Fruit fly (Drosophila melanogaster) whole organism, embryonic: ENCODE data around the gene CG18063.
A peak's percentile ranks its signal among the peaks of the same experiment; 100 is the strongest.

Experiments
- BtbVII ChIP-seq: fragments of 200-800 bp; sonication (Bioruptor generic); optimal IDR thresholded peaks from 3 replicates; lab custom pipeline; 2017; ENCODE audit warnings: missing biosample characterization, mild to moderate bottlenecking, missing genetic modification characterization
- Bteb2 ChIP-seq: fragments of 200-800 bp; sonication (Bioruptor generic); optimal IDR thresholded peaks from 2 replicates; lab custom pipeline; 2016; ENCODE audit warnings: missing biosample characterization, missing genetic modification characterization
- CG10959 ChIP-seq: fragments of 200-800 bp; sonication (Bioruptor generic); IDR thresholded peaks from 2 replicates; pipeline ENCODE4 v1.3.6; 2022; ENCODE audit warnings: missing biosample characterization, missing genetic modification characterization
- CG11247 ChIP-seq: fragments of 200-800 bp; sonication (Bioruptor generic); IDR thresholded peaks from 2 replicates; pipeline ENCODE4 v1.3.6; 2022; ENCODE audit warnings: missing biosample characterization, missing genetic modification characterization
- CG11398 ChIP-seq: fragments of 200-800 bp; sonication (Bioruptor generic); optimal IDR thresholded peaks from 2 replicates; lab custom pipeline; 2016; ENCODE audit warnings: missing biosample characterization, missing genetic modification characterization
- CG11456 ChIP-seq: fragments of 200-800 bp; sonication (Bioruptor generic); IDR thresholded peaks from 3 replicates; pipeline ENCODE4 v1.3.6; 2022; ENCODE audit warnings: missing biosample characterization, missing genetic modification characterization
- CG13624 ChIP-seq: fragments of 200-800 bp; sonication (Bioruptor generic); optimal IDR thresholded peaks from 2 replicates; lab custom pipeline; 2016; ENCODE audit warnings: missing biosample characterization, missing genetic modification characterization
- CG15601 ChIP-seq: fragments of 200-800 bp; sonication (Bioruptor generic); optimal IDR thresholded peaks from 3 replicates; lab custom pipeline; 2019; ENCODE audit warnings: missing biosample characterization, mild to moderate bottlenecking, missing genetic modification characterization, moderate library complexity
- CG16813 ChIP-seq: fragments of 200-800 bp; sonication (Bioruptor generic); IDR thresholded peaks from 3 replicates; pipeline ENCODE4 v1.3.6; 2022; ENCODE audit warnings: missing biosample characterization, missing genetic modification characterization; ENCODE audit not compliant: partially characterized antibody
- CG16815 ChIP-seq: fragments of 200-800 bp; sonication (Bioruptor generic); optimal IDR thresholded peaks from 3 replicates; lab custom pipeline; 2017; ENCODE audit warnings: missing biosample characterization, mild to moderate bottlenecking, missing genetic modification characterization
- CG17912 ChIP-seq: fragments of 200-800 bp; sonication (Bioruptor generic); optimal IDR thresholded peaks from 2 replicates; lab custom pipeline; 2018; ENCODE audit warnings: missing biosample characterization, mild to moderate bottlenecking, missing genetic modification characterization
- CG18476 ChIP-seq: fragments of 200-800 bp; sonication (Bioruptor generic); optimal IDR thresholded peaks from 2 replicates; lab custom pipeline; 2016; ENCODE audit warnings: missing biosample characterization, mild to moderate bottlenecking, missing genetic modification characterization
- CG2116 ChIP-seq: fragments of 200-800 bp; sonication (Bioruptor generic); optimal IDR thresholded peaks from 3 replicates; lab custom pipeline; 2018; ENCODE audit warnings: missing biosample characterization, mild to moderate bottlenecking, missing genetic modification characterization
- CG2120 ChIP-seq: fragments of 200-800 bp; sonication (Bioruptor generic); optimal IDR thresholded peaks from 3 replicates; lab custom pipeline; 2016; ENCODE audit warnings: missing biosample characterization, missing genetic modification characterization
- CG2129 ChIP-seq: fragments of 200-800 bp; sonication (Bioruptor generic); IDR thresholded peaks from 2 replicates; pipeline ENCODE4 v1.3.6; 2022; ENCODE audit warnings: missing biosample characterization, missing genetic modification characterization; ENCODE audit not compliant: partially characterized antibody
- CG2875 ChIP-seq: fragments of 200-800 bp; sonication (Bioruptor generic); optimal IDR thresholded peaks from 2 replicates; lab custom pipeline; 2017; ENCODE audit warnings: missing biosample characterization, mild to moderate bottlenecking, missing genetic modification characterization, missing genetic modification reagents
- CG31365 ChIP-seq: fragments of 200-800 bp; sonication (Bioruptor generic); optimal IDR thresholded peaks from 2 replicates; lab custom pipeline; 2018; ENCODE audit warnings: missing biosample characterization, mild to moderate bottlenecking, missing genetic modification characterization
- CG32532 ChIP-seq: fragments of 200-800 bp; sonication (Bioruptor generic); IDR thresholded peaks from 2 replicates; pipeline ENCODE4 v1.3.6; 2022; ENCODE audit warnings: missing biosample characterization, missing genetic modification characterization
- CG34422 ChIP-seq: fragments of 200-800 bp; sonication (Bioruptor generic); IDR thresholded peaks from 3 replicates; pipeline ENCODE4 v1.3.6; 2022; ENCODE audit warnings: missing biosample characterization, missing genetic modification characterization
- CG6272 ChIP-seq: fragments of 200-800 bp; sonication (Bioruptor generic); IDR thresholded peaks from 2 replicates; pipeline ENCODE4 v1.3.6; 2022; ENCODE audit warnings: missing biosample characterization, missing genetic modification characterization
- CG6654 ChIP-seq: fragments of 200-800 bp; sonication (Bioruptor generic); optimal IDR thresholded peaks from 2 replicates; lab custom pipeline; 2017; ENCODE audit warnings: missing biosample characterization, mild to moderate bottlenecking, missing genetic modification characterization
- CG8281 ChIP-seq: fragments of 200-800 bp; sonication (Bioruptor generic); optimal IDR thresholded peaks from 2 replicates; lab custom pipeline; 2018; ENCODE audit warnings: missing biosample characterization, mild to moderate bottlenecking, missing genetic modification characterization, moderate library complexity
- CG9727 ChIP-seq: fragments of 200-800 bp; sonication (Bioruptor generic); optimal IDR thresholded peaks from 3 replicates; lab custom pipeline; 2017; ENCODE audit warnings: missing biosample characterization, mild to moderate bottlenecking, missing genetic modification characterization
- CoRest ChIP-seq: fragments of 200-800 bp; sonication (Bioruptor generic); optimal IDR thresholded peaks from 3 replicates; lab custom pipeline; 2018; ENCODE audit warnings: missing biosample characterization, mild to moderate bottlenecking, missing genetic modification characterization, moderate library complexity
- E2f2 ChIP-seq: fragments of 200-800 bp; sonication (Bioruptor generic); IDR thresholded peaks from 2 replicates; pipeline ENCODE4 v1.3.6; 2022; ENCODE audit warnings: missing biosample characterization, missing genetic modification characterization
- Ets97D ChIP-seq: fragments of 200-800 bp; sonication (Bioruptor generic); optimal IDR thresholded peaks from 3 replicates; lab custom pipeline; 2016; ENCODE audit warnings: missing biosample characterization, missing genetic modification characterization
- Fer1 ChIP-seq: fragments of 200-800 bp; sonication (Bioruptor generic); optimal IDR thresholded peaks from 2 replicates; lab custom pipeline; 2017; ENCODE audit warnings: missing biosample characterization, mild to moderate bottlenecking, missing genetic modification characterization
- HHEX ChIP-seq: fragments of 200-800 bp; sonication (Bioruptor generic); optimal IDR thresholded peaks from 3 replicates; lab custom pipeline; 2017; ENCODE audit warnings: missing biosample characterization, mild to moderate bottlenecking, missing genetic modification characterization, missing genetic modification reagents
- NFAT ChIP-seq: fragments of 200-800 bp; sonication (Bioruptor generic); IDR thresholded peaks from 2 replicates; pipeline ENCODE4 v1.3.6; 2022; ENCODE audit warnings: missing biosample characterization, missing genetic modification characterization
- Ravus ChIP-seq: fragments of 200-800 bp; sonication (Bioruptor generic); IDR thresholded peaks from 2 replicates; pipeline ENCODE4 v1.3.6; 2022; ENCODE audit warnings: missing biosample characterization, missing genetic modification characterization
- Taf1 ChIP-seq: fragments of 200-800 bp; sonication (Bioruptor generic); IDR thresholded peaks from 2 replicates; pipeline ENCODE4 v1.3.6; 2022; ENCODE audit warnings: missing biosample characterization, missing genetic modification characterization
- Trl ChIP-seq, 3 experiments: fragments of >200 bp in 2 of 3; fragments of 200-800 bp in 1 of 3; sonication (Bioruptor generic) in 1 of 3; optimal IDR thresholded peaks; 2 replicates in 1 of 3; 3 replicates in 2 of 3; lab custom pipeline; 2016 to 2017; ENCODE audit warnings: missing biosample characterization in 1 of 3, missing genetic modification characterization in 1 of 3
- aop ChIP-seq: fragments of 200-800 bp; sonication (Bioruptor generic); IDR thresholded peaks from 2 replicates; pipeline ENCODE4 v1.3.6; 2022; ENCODE audit warnings: missing biosample characterization, missing genetic modification characterization
- ap ChIP-seq: fragments of 200-800 bp; sonication (Bioruptor generic); IDR thresholded peaks from 2 replicates; pipeline ENCODE4 v1.3.6; 2022; ENCODE audit warnings: missing biosample characterization, missing genetic modification characterization
- ara ChIP-seq: fragments of 200-800 bp; sonication (Bioruptor generic); IDR thresholded peaks from 2 replicates; pipeline ENCODE4 v1.3.6; 2022; ENCODE audit warnings: missing biosample characterization, missing genetic modification characterization
- caup ChIP-seq: fragments of 200-800 bp; sonication (Bioruptor generic); optimal IDR thresholded peaks from 3 replicates; lab custom pipeline; 2017; ENCODE audit warnings: missing biosample characterization, mild to moderate bottlenecking, missing genetic modification characterization, moderate library complexity; ENCODE audit not compliant: severe bottlenecking
- crol ChIP-seq: fragments of 200-800 bp; sonication (Bioruptor generic); IDR thresholded peaks from 2 replicates; pipeline ENCODE4 v1.3.6; 2022; ENCODE audit warnings: missing biosample characterization, missing genetic modification characterization
- hb ChIP-seq: fragments of 200-800 bp; sonication (Bioruptor generic); IDR thresholded peaks from 3 replicates; pipeline ENCODE4 v1.3.6; 2022; ENCODE audit warnings: missing biosample characterization, missing genetic modification characterization; ENCODE audit not compliant: partially characterized antibody
- knrl ChIP-seq: fragments of 200-800 bp; sonication (Bioruptor generic); IDR thresholded peaks from 3 replicates; pipeline ENCODE4 v1.3.6; 2022; ENCODE audit warnings: missing biosample characterization, missing genetic modification characterization; ENCODE audit not compliant: partially characterized antibody
- lab ChIP-seq: fragments of 200-800 bp; sonication (Bioruptor generic); optimal IDR thresholded peaks from 3 replicates; lab custom pipeline; 2017; ENCODE audit warnings: missing biosample characterization, missing genetic modification characterization, mild to moderate bottlenecking, moderate library complexity, missing genetic modification reagents
- lbe ChIP-seq: fragments of 200-800 bp; sonication (Bioruptor generic); optimal IDR thresholded peaks from 2 replicates; lab custom pipeline; 2016; ENCODE audit warnings: missing biosample characterization, mild to moderate bottlenecking, missing genetic modification characterization
- luna ChIP-seq: fragments of 200-800 bp; sonication (Bioruptor generic); optimal IDR thresholded peaks from 2 replicates; lab custom pipeline; 2016; ENCODE audit warnings: missing biosample characterization, missing genetic modification characterization
- odd ChIP-seq: fragments of 200-800 bp; sonication (Bioruptor generic); optimal IDR thresholded peaks from 2 replicates; lab custom pipeline; 2017; ENCODE audit warnings: missing biosample characterization, mild to moderate bottlenecking, missing genetic modification characterization
- pb ChIP-seq: fragments of 200-800 bp; sonication (Bioruptor generic); optimal IDR thresholded peaks from 3 replicates; lab custom pipeline; 2016; ENCODE audit warnings: missing biosample characterization, missing genetic modification characterization
- pum ChIP-seq: fragments of 200-800 bp; sonication (Bioruptor generic); optimal IDR thresholded peaks from 2 replicates; lab custom pipeline; 2016; ENCODE audit warnings: missing biosample characterization, missing genetic modification characterization
- pzg ChIP-seq: fragments of 200-800 bp; sonication (Bioruptor generic); optimal IDR thresholded peaks from 3 replicates; lab custom pipeline; 2018; ENCODE audit warnings: missing biosample characterization, mild to moderate bottlenecking, missing genetic modification characterization, moderate library complexity
- salm ChIP-seq: fragments of 200-800 bp; sonication (Bioruptor generic); optimal IDR thresholded peaks from 2 replicates; lab custom pipeline; 2018; ENCODE audit warnings: missing biosample characterization, mild to moderate bottlenecking, missing genetic modification characterization
- ssp ChIP-seq: fragments of 200-800 bp; sonication (Bioruptor generic); IDR thresholded peaks from 2 replicates; pipeline ENCODE4 v1.3.6; 2022; ENCODE audit warnings: missing biosample characterization, missing genetic modification characterization
- tgo ChIP-seq: fragments of 200-800 bp; sonication (Bioruptor generic); IDR thresholded peaks from 3 replicates; pipeline ENCODE4 v1.3.6; 2022; ENCODE audit warnings: missing biosample characterization, missing genetic modification characterization

Gene CG18063

dm6 chr2L:15910937-15911590, 46.6 kb upstream of the CG18063 start (continued):
- TF ChIP-seq CG16813 (no peak), luna (GFP tag; lab: Kevin White, UChicago) (peak; percentile 87), CG11456 (GFP tag; lab: Robert Waterston, UW) (peak; percentile 91), odd (GFP tag; lab: Kevin White, UChicago) (peak; percentile 96), Ets97D (GFP tag; lab: Kevin White, UChicago) (peak; percentile 82), hb (GFP tag; lab: Robert Waterston, UW) (peak; percentile 36; the same call in 1 of the 3 replicates), ap (peak; percentile 92), Taf1 (GFP tag; lab: Robert Waterston, UW) (peak; percentile 89), crol (GFP tag; lab: Robert Waterston, UW) (peak; percentile 8; the same call in 1 of the 2 replicates), aop (GFP tag; lab: Robert Waterston, UW) (peak; percentile 9), CG8281 (tag; lab: Kevin White, UChicago) (peak; percentile 85), CG18476 (GFP tag; lab: Kevin White, UChicago) (peak; percentile 92), HHEX (GFP tag; lab: Kevin White, UChicago) (peak; percentile 95), ssp (peak; percentile 87), pum (GFP tag; lab: Kevin White, UChicago) (peak; percentile 95), CG11247 (peak; percentile 84), Ravus (peak; percentile 81), tgo (GFP tag; lab: Robert Waterston, UW) (peak; percentile 96), caup (GFP tag; lab: Kevin White, UChicago) (peak; percentile 89), CG2116 (peak; percentile 84), pb (GFP tag; lab: Kevin White, UChicago) (peak; percentile 93), ara (GFP tag; lab: Robert Waterston, UW) (peak; percentile 95), Trl (optimal IDR thresholded peaks at IDR 0.05; lab: Kevin White, UChicago) (no peak), Trl (GFP tag; optimal IDR thresholded peaks at IDR 0.05; lab: Kevin White, UChicago) (peak; percentile 97), CoRest (tag; lab: Kevin White, UChicago) (peak; percentile 98), lbe (GFP tag; lab: Kevin White, UChicago) (peak; percentile 92), salm (peak; percentile 92), lab (GFP tag; lab: Kevin White, UChicago) (peak; percentile 95), CG15601 (tag; lab: Kevin White, UChicago) (peak; percentile 95), CG32532 (peak; percentile 94), BtbVII (GFP tag; lab: Kevin White, UChicago) (peak; percentile 91), NFAT (peak; percentile 81), CG6654 (peak; percentile 87), Fer1 (GFP tag; lab: Kevin White, UChicago) (peak; percentile 93), CG17912 (GFP tag; lab: Kevin White, UChicago) (peak; percentile 85), CG11398 (GFP tag; lab: Kevin White, UChicago) (peak; percentile 94), pzg (peak; percentile 16), CG9727 (GFP tag; lab: Kevin White, UChicago) (peak; percentile 90), E2f2 (GFP tag; lab: Robert Waterston, UW) (peak; percentile 84), CG34422 (peak; percentile 96), knrl (peak; percentile 57), CG10959 (GFP tag; lab: Robert Waterston, UW) (peak; percentile 83), CG2129 (GFP tag; lab: Robert Waterston, UW) (no peak), Bteb2 (GFP tag; lab: Kevin White, UChicago) (peak; percentile 96), CG16815 (GFP tag; lab: Kevin White, UChicago) (peak; percentile 88), CG13624 (GFP tag; lab: Kevin White, UChicago) (peak; percentile 94), CG6272 (GFP tag; lab: Robert Waterston, UW) (peak; percentile 92), CG2120 (GFP tag; lab: Kevin White, UChicago) (peak; percentile 95), CG31365 (tag; lab: Kevin White, UChicago) (peak; percentile 80), CG2875 (peak; percentile 98)
